Worm (Caenorhabditis elegans) whole organism, late embryonic: ENCODE measurements around the gene F16H6.3.

Experiments
- C38D4.7 ChIP-seq: fragments of 200-800 bp; sonication (Bioruptor generic); optimal IDR thresholded peaks from 2 replicates; lab custom pipeline; 2018; ENCODE audit warnings: mild to moderate bottlenecking, missing genetic modification characterization, moderate library complexity, missing compliant biosample characterization
- ahr-1 ChIP-seq: sonication (generic microtip); optimal IDR thresholded peaks from 2 replicates; lab custom pipeline; 2016; ENCODE audit warnings: missing genetic modification characterization, missing compliant biosample characterization
- ceh-14 ChIP-seq: sonication (generic microtip); optimal IDR thresholded peaks from 2 replicates; lab custom pipeline; 2016; ENCODE audit warnings: missing genotype, missing genetic modification characterization, missing compliant biosample characterization
- ceh-18 ChIP-seq: sonication (generic microtip); optimal IDR thresholded peaks from 2 replicates; lab custom pipeline; 2016; ENCODE audit warnings: missing genetic modification characterization, missing compliant biosample characterization
- ceh-2 ChIP-seq: sonication (generic microtip); optimal IDR thresholded peaks from 2 replicates; lab custom pipeline; 2016; ENCODE audit warnings: missing genotype, missing genetic modification characterization, missing compliant biosample characterization
- ceh-24 ChIP-seq: sonication (generic microtip); optimal IDR thresholded peaks from 2 replicates; lab custom pipeline; 2016; ENCODE audit warnings: mild to moderate bottlenecking, missing genetic modification characterization, missing compliant biosample characterization
- ceh-30 ChIP-seq: fragments of 150-350 bp; optimal IDR thresholded peaks from 2 replicates; lab custom pipeline; 2014; ENCODE audit warnings: missing biosample characterization, missing genetic modification characterization
- ceh-31 ChIP-seq: sonication (generic microtip); optimal IDR thresholded peaks from 2 replicates; lab custom pipeline; 2016; ENCODE audit warnings: missing genetic modification characterization, missing compliant biosample characterization
- ceh-34 ChIP-seq: sonication (generic microtip); optimal IDR thresholded peaks from 2 replicates; lab custom pipeline; 2016; ENCODE audit warnings: mild to moderate bottlenecking, missing genetic modification characterization, missing compliant biosample characterization
- ceh-6 ChIP-seq: fragments of 200-800 bp; sonication (Bioruptor generic); optimal IDR thresholded peaks from 2 replicates; lab custom pipeline; 2018; ENCODE audit warnings: mild to moderate bottlenecking, missing genetic modification characterization, missing compliant biosample characterization
- che-1 ChIP-seq: sonication (generic microtip); optimal IDR thresholded peaks from 2 replicates; lab custom pipeline; 2016; ENCODE audit warnings: mild to moderate bottlenecking, missing genetic modification characterization, missing compliant biosample characterization
- dmd-4 ChIP-seq: sonication (generic microtip); optimal IDR thresholded peaks from 2 replicates; lab custom pipeline; 2016; ENCODE audit warnings: borderline replicate concordance, missing genetic modification characterization, missing compliant biosample characterization
- dve-1 ChIP-seq: sonication (generic microtip); optimal IDR thresholded peaks from 2 replicates; lab custom pipeline; 2017; ENCODE audit warnings: antibody characterized with exemption, mild to moderate bottlenecking, missing genetic modification characterization, missing compliant biosample characterization
- elt-4 ChIP-seq: sonication (generic microtip); optimal IDR thresholded peaks from 2 replicates; lab custom pipeline; 2016; ENCODE audit warnings: missing genetic modification characterization, missing compliant biosample characterization
- ets-4 ChIP-seq: sonication (generic microtip); optimal IDR thresholded peaks from 2 replicates; lab custom pipeline; 2016; ENCODE audit warnings: missing genetic modification characterization, missing compliant biosample characterization
- eyg-1 ChIP-seq: sonication (generic microtip); optimal IDR thresholded peaks from 2 replicates; lab custom pipeline; 2016; ENCODE audit warnings: missing genotype, missing genetic modification characterization, missing compliant biosample characterization
- fax-1 ChIP-seq: sonication (generic microtip); optimal IDR thresholded peaks from 2 replicates; lab custom pipeline; 2016; ENCODE audit warnings: missing genotype, missing genetic modification characterization, missing compliant biosample characterization
- fkh-10 ChIP-seq: fragments of 150-350 bp; optimal IDR thresholded peaks from 2 replicates; lab custom pipeline; 2014; ENCODE audit warnings: missing biosample characterization, missing genetic modification reagents, missing genetic modification characterization
- fkh-6 ChIP-seq: sonication (generic microtip); optimal IDR thresholded peaks from 2 replicates; lab custom pipeline; 2016; ENCODE audit warnings: missing genetic modification characterization, missing compliant biosample characterization
- gmeb-2 ChIP-seq: sonication (generic microtip); optimal IDR thresholded peaks from 2 replicates; lab custom pipeline; 2016; ENCODE audit warnings: missing genetic modification characterization, inconsistent platforms, missing compliant biosample characterization
- hlh-13 ChIP-seq: fragments of 200-800 bp; sonication (Bioruptor generic); optimal IDR thresholded peaks from 2 replicates; lab custom pipeline; 2018; ENCODE audit warnings: mild to moderate bottlenecking, missing genetic modification characterization, missing compliant biosample characterization
- hlh-30 ChIP-seq: sonication (generic microtip); optimal IDR thresholded peaks from 2 replicates; lab custom pipeline; 2017; ENCODE audit warnings: antibody characterized with exemption, missing genetic modification characterization, missing compliant biosample characterization; ENCODE audit not compliant: insufficient read depth
- hlh-6 ChIP-seq: sonication (generic microtip); optimal IDR thresholded peaks from 2 replicates; lab custom pipeline; 2016; ENCODE audit warnings: missing genotype, missing genetic modification characterization, missing compliant biosample characterization
- lim-6 ChIP-seq: sonication (generic microtip); optimal IDR thresholded peaks from 2 replicates; lab custom pipeline; 2016; ENCODE audit warnings: missing genetic modification characterization, missing compliant biosample characterization
- lin-11 ChIP-seq: fragments of 200-800 bp; sonication (Bioruptor generic); optimal IDR thresholded peaks from 2 replicates; lab custom pipeline; 2018; ENCODE audit warnings: mild to moderate bottlenecking, missing genetic modification characterization, missing compliant biosample characterization
- mec-3 ChIP-seq: sonication (generic microtip); optimal IDR thresholded peaks from 2 replicates; lab custom pipeline; 2016; ENCODE audit warnings: borderline replicate concordance, missing genetic modification characterization, missing compliant biosample characterization
- nhr-11 ChIP-seq: fragments of 150-350 bp; optimal IDR thresholded peaks from 2 replicates; lab custom pipeline; 2014; ENCODE audit warnings: missing biosample characterization, missing genetic modification characterization
- nhr-232 ChIP-seq: sonication (generic microtip); optimal IDR thresholded peaks from 2 replicates; lab custom pipeline; 2016; ENCODE audit warnings: missing genetic modification characterization, missing compliant biosample characterization
- pat-9 ChIP-seq: fragments of 200-800 bp; sonication (Bioruptor generic); optimal IDR thresholded peaks from 2 replicates; lab custom pipeline; 2018; ENCODE audit warnings: mild to moderate bottlenecking, missing genetic modification characterization, moderate library complexity, missing compliant biosample characterization
- pax-1 ChIP-seq: fragments of 150-350 bp; optimal IDR thresholded peaks from 2 replicates; lab custom pipeline; 2014; ENCODE audit warnings: missing biosample characterization, missing genetic modification characterization
- pha-2 ChIP-seq: sonication (generic microtip); optimal IDR thresholded peaks from 2 replicates; lab custom pipeline; 2017; ENCODE audit warnings: mild to moderate bottlenecking, missing genetic modification characterization, missing compliant biosample characterization
- pha-4 ChIP-seq: fragments of 150-350 bp; optimal IDR thresholded peaks from 2 replicates; lab custom pipeline; 2018; ENCODE audit warnings: missing biosample characterization, missing genetic modification reagents, missing genetic modification characterization
- pros-1 ChIP-seq: fragments of 150-350 bp; optimal IDR thresholded peaks from 2 replicates; lab custom pipeline; 2014; ENCODE audit warnings: missing biosample characterization, missing genetic modification reagents, missing genetic modification characterization
- sdc-2 ChIP-seq: sonication (generic microtip); optimal IDR thresholded peaks from 2 replicates; lab custom pipeline; 2016; ENCODE audit warnings: missing genotype, missing genetic modification characterization, missing compliant biosample characterization
- sox-2 ChIP-seq: fragments of 200-800 bp; sonication (Bioruptor generic); IDR thresholded peaks from 2 replicates; pipeline ENCODE4 v1.3.6; 2022; ENCODE audit warnings: missing genetic modification reagents, missing genetic modification characterization, missing compliant biosample characterization
- tbx-2 ChIP-seq: sonication (generic microtip); optimal IDR thresholded peaks from 2 replicates; lab custom pipeline; 2016; ENCODE audit warnings: missing genetic modification characterization, missing compliant biosample characterization
- unc-42 ChIP-seq: sonication (generic microtip); optimal IDR thresholded peaks from 2 replicates; lab custom pipeline; 2016; ENCODE audit warnings: missing genotype, missing genetic modification characterization, missing compliant biosample characterization
- unc-55 ChIP-seq: sonication (generic microtip); optimal IDR thresholded peaks from 2 replicates; lab custom pipeline; 2017; ENCODE audit warnings: missing biosample characterization, missing genetic modification reagents, missing genetic modification characterization
- unc-86 ChIP-seq: sonication (generic microtip); optimal IDR thresholded peaks from 2 replicates; lab custom pipeline; 2016; ENCODE audit warnings: missing genetic modification characterization, missing compliant biosample characterization

Gene F16H6.3

ce11 chrV:18171568-18171967 is 23.5 kb upstream of the F16H6.3 start, which contains the start of gene C14A6.8:
Gene C14A6.8, minus strand, starts transcription at chrV:18171668.
- TF ChIP-seq unc-86 (no peak), ceh-2 (tag; lab: Kevin White, UChicago) (no peak), elt-4 (no peak), pros-1 (tag; lab: Kevin White, UChicago) (no peak), nhr-232 (tag; lab: Kevin White, UChicago) (no peak), unc-42 (tag; lab: Kevin White, UChicago) (no peak), fax-1 (no peak), fkh-10 (GFP tag; lab: Kevin White, UChicago) (no peak), pax-1 (no peak), hlh-30 (tag; lab: Kevin White, UChicago) (no peak), ceh-24 (no peak), sdc-2 (tag; lab: Kevin White, UChicago) (no peak)

DNA sequence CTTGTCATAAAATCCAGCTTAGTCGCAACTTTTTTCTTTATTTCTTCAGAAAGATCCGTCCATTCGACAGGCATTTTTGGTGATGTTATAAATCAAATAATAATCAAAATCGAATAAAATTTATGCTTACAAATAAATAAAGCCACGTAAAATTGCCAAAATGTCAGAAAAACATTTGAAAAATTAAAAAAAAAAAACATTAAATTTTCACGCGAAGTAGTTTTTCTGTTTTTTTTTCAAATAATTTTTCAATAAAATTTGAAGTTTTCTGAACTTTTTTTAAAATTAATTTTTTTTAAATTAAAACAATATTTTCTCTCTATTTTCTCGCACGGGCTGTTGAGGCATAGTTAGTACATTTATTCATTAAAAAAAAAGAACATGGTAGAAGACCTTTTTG is 16.4 kb upstream of the F16H6.3 start, which contains the start of gene C31G12.4:
Gene C31G12.4, minus strand, starts transcription at position 101 of the 400 bp plus-strand sequence.
- TF ChIP-seq ceh-6 (GFP tag; lab: Kevin White, UChicago) (no peak), tbx-2 (tag; lab: Kevin White, UChicago) (no peak), pat-9 (tag; lab: Kevin White, UChicago) (no peak), mec-3 (tag; lab: Kevin White, UChicago) (no peak), gmeb-2 (no peak), lin-11 (no peak), lim-6 (no peak), ets-4 (tag; lab: Kevin White, UChicago) (no peak), ceh-34 (no peak), pha-4 (tag; lab: Kevin White, UChicago) (no peak), ahr-1 (tag; lab: Kevin White, UChicago) (no peak), eyg-1 (tag; lab: Kevin White, UChicago) (no peak), fax-1 (no peak), pros-1 (tag; lab: Kevin White, UChicago) (no peak)

DNA sequence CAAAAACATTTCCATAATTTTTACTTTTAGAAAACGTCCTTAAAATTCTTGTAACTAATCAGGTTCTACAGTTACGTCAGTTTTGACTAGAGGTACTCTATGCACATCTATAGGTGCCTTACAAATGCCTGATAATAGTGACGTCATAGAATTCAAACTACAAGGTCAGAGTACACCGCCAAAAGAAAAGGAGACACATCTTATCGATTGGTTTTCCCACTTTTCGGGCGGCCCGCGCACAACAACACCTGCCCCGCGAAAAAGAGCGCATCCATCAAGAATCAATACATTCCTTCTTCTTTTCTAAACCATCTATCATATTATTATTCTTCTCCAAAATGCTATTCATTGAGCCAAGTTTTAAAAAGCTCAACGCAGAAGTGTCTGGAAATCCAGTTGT is 15.4 kb upstream of the F16H6.3 start, which contains the start of gene C31G12.1:
Gene C31G12.1, plus strand, starts transcription at position 301 of the 400 bp plus-strand sequence.
- TF ChIP-seq che-1 (no peak), dve-1 (no peak), pros-1 (tag; lab: Kevin White, UChicago) (no peak), hlh-13 (GFP tag; lab: Kevin White, UChicago) (no peak), pha-2 (tag; lab: Kevin White, UChicago) (no peak), gmeb-2 (no peak), sox-2 (GFP tag; lab: Robert Waterston, UW) (no peak), ceh-31 (tag; lab: Kevin White, UChicago) (no peak), dmd-4 (tag; lab: Kevin White, UChicago) (no peak), fkh-6 (tag; lab: Kevin White, UChicago) (no peak), hlh-6 (tag; lab: Kevin White, UChicago) (no peak), unc-86 (no peak), ceh-30 (no peak), ceh-2 (tag; lab: Kevin White, UChicago) (no peak), pat-9 (tag; lab: Kevin White, UChicago) (no peak), ceh-14 (tag; lab: Kevin White, UChicago) (no peak), ahr-1 (tag; lab: Kevin White, UChicago) (no peak), ceh-34 (no peak), ceh-18 (no peak)
- TF ChIP-seq, all 69 proteins: peak for 0

DNA sequence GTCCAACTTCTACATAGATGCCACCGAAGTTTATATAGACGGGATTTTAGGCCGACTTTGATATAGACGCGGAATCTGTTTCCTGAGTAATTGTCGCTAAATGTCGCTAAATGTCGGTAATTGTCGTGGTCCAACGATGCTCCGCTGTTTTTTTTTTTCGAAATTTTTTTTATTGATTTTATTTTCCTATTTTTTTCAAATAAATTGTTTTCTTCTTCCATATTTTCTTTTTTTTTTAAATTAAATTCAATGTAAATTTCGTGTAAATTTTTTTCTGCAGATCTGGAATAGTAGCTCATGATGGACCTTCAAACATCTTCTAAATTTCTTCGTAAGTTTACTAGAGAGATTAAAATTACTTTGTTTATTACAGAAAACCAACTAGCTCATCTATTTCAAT is 10.2 kb upstream of the F16H6.3 start, which contains the start of gene C31G12.3:
Gene C31G12.3, plus strand, starts transcription at position 301 of the 400 bp plus-strand sequence.
- TF ChIP-seq nhr-11 (tag; lab: Kevin White, UChicago) (no peak), pha-4 (tag; lab: Kevin White, UChicago) (no peak), dmd-4 (tag; lab: Kevin White, UChicago) (no peak), unc-55 (no peak), C38D4.7 (GFP tag; lab: Kevin White, UChicago) (no peak), dve-1 (no peak), unc-42 (tag; lab: Kevin White, UChicago) (no peak)
